Worm (Caenorhabditis elegans): ENCODE results near the gene F40G9.5.

- TF ChIP-seq pha-4 (tag; optimal IDR thresholded peaks at IDR 0.05) (no peak), sdc-2 (tag; optimal IDR thresholded peaks at IDR 0.05) (no peak), T23F11.4 (GFP tag; optimal IDR thresholded peaks at IDR 0.05) (no peak), madf-2 (tag; optimal IDR thresholded peaks at IDR 0.05) (no peak), hlh-8 (tag; optimal IDR thresholded peaks at IDR 0.05) (no peak), ets-4 (tag; optimal IDR thresholded peaks at IDR 0.05) (no peak), ama-1 (optimal IDR thresholded peaks at IDR 0.05) (no peak), ceh-48 (tag; optimal IDR thresholded peaks at IDR 0.05) (no peak), nhr-11 (tag; optimal IDR thresholded peaks at IDR 0.05) (no peak), nfya-1 (tag; optimal IDR thresholded peaks at IDR 0.05) (no peak), pat-9 (tag; optimal IDR thresholded peaks at IDR 0.05) (no peak), fax-1 (tag; optimal IDR thresholded peaks at IDR 0.05) (no peak), pqm-1 (tag; optimal IDR thresholded peaks at IDR 0.05) (no peak)
Observed at ce11 chrIII:207023-207422, 26.0 kb downstream of the F40G9.5 start, which contains the start of gene W10C4.1.
